Fruit fly (Drosophila melanogaster): Measurements from ENCODE around the gene Cdk2.

dm6 chr3R:20782104-20782654 is 46.8 kb downstream of the Cdk2 start:
- TF ChIP-seq psq (optimal IDR thresholded peaks at IDR 0.05) (no peak), h (optimal IDR thresholded peaks at IDR 0.05) (no peak), Myc (optimal IDR thresholded peaks at IDR 0.05) (no peak), insv (optimal IDR thresholded peaks at IDR 0.05) (no peak), Sin3A (optimal IDR thresholded peaks at IDR 0.05) (no peak)
